Fruit fly (Drosophila melanogaster) Kc167 (cell line): ENCODE data around the gene CG5418.

Experiments
- Myc ChIP-seq: fragments of >200 bp; optimal IDR thresholded peaks from 2 replicates; lab custom pipeline; 2017; ENCODE audit warnings: missing external identifiers
- psq ChIP-seq: fragments of >200 bp; optimal IDR thresholded peaks from 2 replicates; lab custom pipeline; 2017; ENCODE audit warnings: missing external identifiers
- ttk ChIP-seq: sonication (Bioruptor generic); optimal IDR thresholded peaks from 2 replicates; lab custom pipeline; 2017; ENCODE audit warnings: missing external identifiers

DNA sequence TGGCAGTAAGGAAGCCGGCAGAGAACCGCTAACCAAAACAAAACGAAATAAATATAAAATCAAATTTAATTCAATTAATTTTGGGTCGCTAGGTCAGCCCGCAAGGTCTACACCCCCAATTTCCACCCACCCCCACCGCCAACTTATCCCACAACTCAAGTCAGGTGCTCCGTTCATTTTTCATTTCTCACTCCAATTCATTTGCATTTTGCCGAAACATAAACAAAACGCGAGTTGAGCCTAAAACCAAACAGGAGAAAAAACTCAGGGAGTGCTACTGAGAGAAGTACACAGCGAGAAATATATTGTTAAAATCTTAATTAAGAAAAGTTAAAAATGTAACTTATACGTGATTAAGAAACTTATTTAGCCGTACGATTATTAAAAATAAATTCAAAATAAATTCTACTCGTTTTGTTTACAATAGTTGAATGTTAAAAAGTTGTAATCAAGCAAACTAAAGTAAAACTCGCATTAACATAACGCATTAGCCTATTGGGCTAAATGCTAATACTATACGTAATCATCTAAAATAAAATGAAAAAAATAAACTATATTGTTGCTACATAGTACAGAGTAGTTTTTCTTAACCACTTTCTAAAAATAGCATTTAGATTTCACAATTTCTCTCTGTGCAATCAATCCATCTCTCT, 37.4 kb downstream of the CG5418 start:
- TF ChIP-seq ttk (lab: Kevin White, UChicago) = no peak
- no peak for TF ChIP-seq Myc (lab: Kevin White, UChicago)
- no peak for TF ChIP-seq psq
